Worm (Caenorhabditis elegans): ENCODE results near the gene sftb-6.
A peak's percentile ranks its signal among the peaks of the same experiment; 100 is the strongest.

Gene sftb-6

DNA sequence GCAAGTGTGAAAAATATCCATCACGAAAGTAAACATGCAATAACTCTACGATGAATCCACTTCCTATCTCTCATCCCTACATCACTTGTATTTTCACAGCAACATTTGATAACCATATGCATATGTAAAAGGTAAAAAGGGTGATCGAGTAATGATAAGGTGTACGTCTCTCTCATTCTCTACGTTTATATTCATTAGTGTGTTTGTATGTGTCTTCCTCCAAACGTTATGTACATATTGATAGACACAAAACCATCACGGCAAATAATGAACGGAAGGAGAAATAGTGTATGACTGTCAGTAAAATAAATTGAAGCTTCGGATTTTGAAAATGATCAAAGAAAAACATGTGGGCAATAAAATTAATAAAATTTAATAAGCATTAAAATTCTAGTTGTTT is 24.3 kb downstream of the sftb-6 start:
- no peak for TF ChIP-seq nhr-19 (GFP tag; conservative IDR thresholded peaks at IDR 0.05)
- no peak for TF ChIP-seq ama-1 (optimal IDR thresholded peaks at IDR 0.05)
- TF ChIP-seq elt-2 (tag; optimal IDR thresholded peaks at IDR 0.05), result no peak
- TF ChIP-seq hlh-17 (GFP tag; optimal IDR thresholded peaks at IDR 0.05; ENCODE audit: borderline replicate concordance), result no peak
- no peak for TF ChIP-seq swsn-7 (tag; optimal IDR thresholded peaks at IDR 0.05)
- no peak for TF ChIP-seq skn-1 (tag; optimal IDR thresholded peaks at IDR 0.05)
- TF ChIP-seq ceh-8 (GFP tag; optimal IDR thresholded peaks at IDR 0.05), result no peak
- TF ChIP-seq ceh-82 (tag; optimal IDR thresholded peaks at IDR 0.05), result no peak
- no peak for TF ChIP-seq lin-13 (GFP tag; optimal IDR thresholded peaks at IDR 0.05)
- no peak for TF ChIP-seq F16B12.6 (tag; optimal IDR thresholded peaks at IDR 0.05)
- TF ChIP-seq dpl-1 (GFP tag; optimal IDR thresholded peaks at IDR 0.05), result no peak
- TF ChIP-seq grh-1 (GFP tag; IDR thresholded peaks at IDR 0.05), result no peak
- TF ChIP-seq lin-39 (tag; optimal IDR thresholded peaks at IDR 0.05), result no peak

DNA sequence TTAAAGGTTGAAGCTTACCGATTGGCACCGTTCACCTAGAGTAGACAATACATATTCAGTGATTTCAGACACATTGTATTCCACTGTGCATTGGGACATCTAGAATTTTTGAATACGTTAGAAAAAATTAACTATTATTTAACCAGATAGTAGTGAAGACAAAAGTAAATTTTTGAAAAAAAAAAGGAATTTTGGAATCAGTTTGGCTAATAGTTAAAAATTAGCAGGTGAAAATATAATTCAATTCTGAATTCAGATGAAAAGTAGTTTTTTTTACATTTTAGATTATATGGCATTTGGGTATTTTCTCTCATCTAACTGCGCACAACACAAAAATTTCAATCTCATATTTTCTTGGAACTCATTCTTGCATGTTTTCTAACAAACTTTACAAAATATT is 26.7 kb downstream of the sftb-6 start, which contains the start of gene nmur-2:
Gene nmur-2, minus strand, starts transcription at position 101 of the 400 bp plus-strand sequence.
- peak; percentile 0 for TF ChIP-seq hlh-4 (tag; optimal IDR thresholded peaks at IDR 0.05)
- no peak for TF ChIP-seq hlh-17 (GFP tag; optimal IDR thresholded peaks at IDR 0.05; ENCODE audit: borderline replicate concordance)
- no peak for TF ChIP-seq snu-23 (GFP tag; optimal IDR thresholded peaks at IDR 0.05)

DNA sequence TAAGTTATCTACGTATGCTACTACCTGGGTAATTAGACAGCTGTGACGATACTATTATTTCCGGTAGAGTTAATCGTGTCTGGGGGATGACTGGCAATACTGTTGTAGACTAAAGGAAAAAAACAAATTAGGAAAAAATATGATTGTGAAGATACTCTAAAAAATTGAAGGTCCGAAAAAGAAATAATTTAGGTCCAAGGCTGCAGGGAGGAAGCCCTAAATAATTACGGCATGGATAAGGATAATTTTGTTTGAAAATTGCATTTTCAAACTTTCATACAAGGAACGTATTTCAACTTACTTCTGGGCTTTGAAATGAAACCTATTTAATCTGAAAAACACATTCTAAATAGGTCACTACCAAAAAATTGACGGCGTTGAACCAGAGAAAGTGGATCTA is 30.7 kb downstream of the sftb-6 start, which contains the start of gene srd-3:
Gene srd-3, minus strand, starts transcription at position 101 of the 400 bp plus-strand sequence.
- TF ChIP-seq fkh-4 (tag; optimal IDR thresholded peaks at IDR 0.05; ENCODE audit: borderline replicate concordance) (no peak), lin-15B (tag; optimal IDR thresholded peaks at IDR 0.05) (no peak), rnt-1 (tag; optimal IDR thresholded peaks at IDR 0.05) (no peak), ets-5 (GFP tag; IDR thresholded peaks at IDR 0.05) (no peak), Y116A8C.19 (tag; optimal IDR thresholded peaks at IDR 0.05; ENCODE audit: borderline replicate concordance) (no peak), unc-130 (tag; optimal IDR thresholded peaks at IDR 0.05) (no peak), hlh-4 (tag; optimal IDR thresholded peaks at IDR 0.05) (no peak), nhr-90 (tag; optimal IDR thresholded peaks at IDR 0.05; ENCODE audit: poor library complexity) (no peak), grh-1 (GFP tag; IDR thresholded peaks at IDR 0.05) (no peak), nhr-76 (tag; optimal IDR thresholded peaks at IDR 0.05) (no peak), tbx-2 (tag; optimal IDR thresholded peaks at IDR 0.05) (no peak), pqm-1 (tag; optimal IDR thresholded peaks at IDR 0.05) (no peak), fkh-8 (tag; optimal IDR thresholded peaks at IDR 0.05) (no peak), mdl-1 (tag; optimal IDR thresholded peaks at IDR 0.05) (no peak), nhr-12 (tag; optimal IDR thresholded peaks at IDR 0.05) (no peak), snu-23 (GFP tag; optimal IDR thresholded peaks at IDR 0.05) (no peak), zag-1 (tag; optimal IDR thresholded peaks at IDR 0.05) (no peak), fos-1 (tag; optimal IDR thresholded peaks at IDR 0.05) (no peak), nhr-47 (tag; optimal IDR thresholded peaks at IDR 0.05) (no peak)

DNA sequence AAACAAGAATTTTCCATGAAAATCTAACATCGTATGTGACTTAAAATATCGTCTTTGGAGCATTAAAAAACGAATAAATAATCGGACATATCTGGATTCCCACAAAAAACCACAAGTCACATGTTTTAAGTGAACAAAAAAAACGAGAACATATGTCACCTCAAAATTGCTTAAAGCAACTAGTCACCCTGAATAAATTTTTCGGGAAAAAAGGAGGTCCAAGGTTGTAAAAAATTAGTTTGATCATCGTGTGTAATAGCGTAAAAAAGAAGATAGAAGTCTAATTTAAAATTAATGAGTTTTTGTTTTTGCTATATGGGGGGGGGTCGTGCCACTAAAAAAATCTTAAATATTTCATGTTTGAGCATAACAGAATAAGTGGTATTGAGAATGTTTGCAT is 31.6 kb downstream of the sftb-6 start:
- TF ChIP-seq fkh-4 (tag; optimal IDR thresholded peaks at IDR 0.05; ENCODE audit: borderline replicate concordance) (peak; percentile 63), dsc-1 (tag; optimal IDR thresholded peaks at IDR 0.05) (peak; percentile 89), zip-4 (GFP tag; optimal IDR thresholded peaks at IDR 0.05) (no peak)

DNA sequence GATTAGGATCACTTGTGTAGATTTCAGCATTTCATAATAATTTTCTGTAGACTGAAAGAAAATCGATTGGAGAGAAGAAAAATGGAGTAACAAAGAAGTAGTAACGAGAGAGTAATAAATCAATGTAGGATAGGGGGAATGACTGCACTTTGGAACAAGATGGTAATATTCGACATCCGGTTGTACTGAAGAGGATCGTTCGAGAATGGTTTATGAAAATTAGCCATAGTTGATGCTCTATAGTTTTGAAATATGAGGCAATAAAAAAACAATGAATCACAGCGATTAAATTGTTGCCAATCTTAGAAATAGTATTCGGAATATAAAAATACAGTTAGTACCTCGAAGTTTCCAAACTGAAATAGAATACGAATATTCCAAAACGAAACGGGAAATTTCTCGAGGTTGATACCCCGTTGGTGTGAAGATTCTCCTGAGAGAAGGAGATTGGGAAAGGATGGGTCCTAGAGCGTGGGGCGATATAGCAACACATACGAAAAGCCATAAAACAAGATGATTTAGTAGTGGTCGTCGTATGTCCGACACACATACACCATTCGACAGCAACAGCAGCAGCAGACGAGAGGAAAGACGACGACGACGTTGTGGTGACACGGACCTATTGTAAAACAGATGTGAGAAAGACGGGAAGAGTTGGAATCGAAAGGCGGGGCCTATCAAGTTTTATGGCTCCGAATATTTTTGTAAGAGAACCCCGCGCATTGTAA is 35.5 kb downstream of the sftb-6 start, which contains the start of gene cwn-1:
Gene cwn-1, minus strand, starts transcription at position 51 of the 728 bp plus-strand sequence.
- TF ChIP-seq dsc-1 (tag; optimal IDR thresholded peaks at IDR 0.05), result peak; percentile 78
- TF ChIP-seq nhr-77 (tag; optimal IDR thresholded peaks at IDR 0.05), result no peak
- TF ChIP-seq ceh-90 (tag; optimal IDR thresholded peaks at IDR 0.05), result no peak
- no peak for TF ChIP-seq pag-3 (tag; optimal IDR thresholded peaks at IDR 0.05; ENCODE audit: borderline replicate concordance, insufficient read depth)
- TF ChIP-seq fkh-4 (tag; optimal IDR thresholded peaks at IDR 0.05; ENCODE audit: borderline replicate concordance), result peak; percentile 42

Measured in whole organism, L1 larva.